Fruit fly (Drosophila melanogaster) whole organism, embryonic: ENCODE data around the gene Galphai.
"Not testable (repeated sequence)": the region's sequence is repeated elsewhere in the genome, so short reads cannot be mapped to it uniquely, and the experiment has no call there.

Source experiments
- Atf-2 ChIP-seq: fragments of 200-800 bp; sonication (Bioruptor generic); optimal IDR thresholded peaks from 2 replicates; lab custom pipeline; 2016; ENCODE audit warnings: missing biosample characterization, missing genetic modification characterization
- CG12219 ChIP-seq: fragments of 200-800 bp; sonication (Bioruptor generic); optimal IDR thresholded peaks from 3 replicates; lab custom pipeline; 2018; ENCODE audit warnings: missing biosample characterization, mild to moderate bottlenecking, missing genetic modification characterization
- CG1233 ChIP-seq: fragments of 200-800 bp; sonication (Bioruptor generic); optimal IDR thresholded peaks from 4 replicates; lab custom pipeline; 2018; ENCODE audit warnings: missing biosample characterization, mild to moderate bottlenecking, missing genetic modification characterization
- CG6813 ChIP-seq: fragments of 200-800 bp; sonication (Bioruptor generic); optimal IDR thresholded peaks from 2 replicates; lab custom pipeline; 2017; ENCODE audit warnings: missing biosample characterization, missing genetic modification characterization, mild to moderate bottlenecking, moderate library complexity, missing genetic modification reagents
- CHES-1-like ChIP-seq: fragments of 200-800 bp; sonication (Bioruptor generic); optimal IDR thresholded peaks from 2 replicates; lab custom pipeline; 2016; ENCODE audit warnings: missing biosample characterization, missing genetic modification characterization
- Scr ChIP-seq: fragments of 200-800 bp; sonication (Bioruptor generic); IDR thresholded peaks from 2 replicates; pipeline ENCODE4 v1.3.6; 2022; ENCODE audit warnings: missing biosample characterization, missing genetic modification characterization; ENCODE audit not compliant: partially characterized antibody
- chm ChIP-seq: fragments of 200-800 bp; sonication (Bioruptor generic); IDR thresholded peaks from 2 replicates; pipeline ENCODE4 v1.3.6; 2022; ENCODE audit warnings: missing biosample characterization, missing genetic modification characterization
- fd102C ChIP-seq: fragments of 200-800 bp; sonication (Bioruptor generic); optimal IDR thresholded peaks from 2 replicates; lab custom pipeline; 2018; ENCODE audit warnings: missing biosample characterization, mild to moderate bottlenecking, missing genetic modification characterization, moderate library complexity
- ssp ChIP-seq: fragments of 200-800 bp; sonication (Bioruptor generic); IDR thresholded peaks from 2 replicates; pipeline ENCODE4 v1.3.6; 2022; ENCODE audit warnings: missing biosample characterization, missing genetic modification characterization
- tll ChIP-seq, 2 experiments: fragments of 200-800 bp in 1 of 2; fragments of >200 bp in 1 of 2; sonication (Bioruptor generic) in 1 of 2; optimal IDR thresholded peaks; 2 replicates each; lab custom pipeline; 2017 to 2019; ENCODE audit warnings: missing biosample characterization in 2 of 2, missing genetic modification characterization in 2 of 2, mild to moderate bottlenecking in 1 of 2, moderate library complexity in 1 of 2

dm6 chr3L:6994464-6995363 lies 14.9 kb upstream of the Galphai start:
- TF ChIP-seq CG6813 (GFP tag; lab: Kevin White, UChicago); CG12219; tll (GFP tag; optimal IDR thresholded peaks at IDR 0.05; lab: Kevin White, UChicago); fd102C (GFP tag; lab: Kevin White, UChicago); Atf-2 (GFP tag; lab: Kevin White, UChicago); chm (GFP tag; lab: Robert Waterston, UW); CHES-1-like; ssp; CG1233 (GFP tag; lab: Kevin White, UChicago); Scr: not testable (repeated sequence)
